Fruit fly (Drosophila melanogaster) whole organism, embryonic: ENCODE data around the gene eIF2gamma.

Experiments
- Atf-2 ChIP-seq: fragments of 200-800 bp; sonication (Bioruptor generic); optimal IDR thresholded peaks from 2 replicates; lab custom pipeline; 2016; ENCODE audit warnings: missing biosample characterization, missing genetic modification characterization
- BEAF-32 ChIP-seq: fragments of 200-800 bp; sonication (Bioruptor generic); optimal IDR thresholded peaks from 3 replicates; lab custom pipeline; 2017; ENCODE audit warnings: missing biosample characterization, missing genetic modification characterization, mild to moderate bottlenecking, moderate library complexity, missing genetic modification reagents
- CG10209 ChIP-seq: fragments of 200-800 bp; sonication (Bioruptor generic); optimal IDR thresholded peaks from 3 replicates; lab custom pipeline; 2017; ENCODE audit warnings: missing biosample characterization, mild to moderate bottlenecking, missing genetic modification characterization, missing genetic modification reagents
- CG10267 ChIP-seq: fragments of 200-800 bp; sonication (Bioruptor generic); optimal IDR thresholded peaks from 2 replicates; lab custom pipeline; 2018; ENCODE audit warnings: missing biosample characterization, mild to moderate bottlenecking, missing genetic modification characterization, moderate library complexity
- CG10654 ChIP-seq: fragments of 200-800 bp; sonication (Bioruptor generic); optimal IDR thresholded peaks from 2 replicates; lab custom pipeline; 2016; ENCODE audit warnings: missing biosample characterization, missing genetic modification characterization
- CG13287 ChIP-seq: fragments of 200-800 bp; sonication (Bioruptor generic); IDR thresholded peaks from 2 replicates; pipeline ENCODE4 v1.3.6; 2022; ENCODE audit warnings: missing biosample characterization, missing genetic modification characterization; ENCODE audit not compliant: partially characterized antibody
- CG14710 ChIP-seq: fragments of 200-800 bp; sonication (Bioruptor generic); optimal IDR thresholded peaks from 3 replicates; lab custom pipeline; 2019; ENCODE audit warnings: missing biosample characterization, mild to moderate bottlenecking, missing genetic modification characterization, moderate library complexity
- CG14965 ChIP-seq: fragments of 200-800 bp; sonication (Bioruptor generic); optimal IDR thresholded peaks from 2 replicates; lab custom pipeline; 2016; ENCODE audit warnings: missing biosample characterization, missing genetic modification characterization, borderline replicate concordance
- CG15073 ChIP-seq: fragments of 200-800 bp; sonication (Bioruptor generic); optimal IDR thresholded peaks from 2 replicates; lab custom pipeline; 2016; ENCODE audit warnings: missing biosample characterization, missing genetic modification characterization
- CG16779 ChIP-seq: fragments of 200-800 bp; sonication (Bioruptor generic); IDR thresholded peaks from 2 replicates; pipeline ENCODE4 v1.3.6; 2022; ENCODE audit warnings: missing biosample characterization, missing genetic modification characterization
- CG2116 ChIP-seq: fragments of 200-800 bp; sonication (Bioruptor generic); optimal IDR thresholded peaks from 3 replicates; lab custom pipeline; 2018; ENCODE audit warnings: missing biosample characterization, mild to moderate bottlenecking, missing genetic modification characterization
- CG2678 ChIP-seq: fragments of 200-800 bp; sonication (Bioruptor generic); optimal IDR thresholded peaks from 3 replicates; lab custom pipeline; 2019; ENCODE audit warnings: missing biosample characterization, mild to moderate bottlenecking, missing genetic modification characterization, moderate library complexity
- CG3065 ChIP-seq: fragments of 200-800 bp; sonication (Bioruptor generic); optimal IDR thresholded peaks from 2 replicates; lab custom pipeline; 2016; ENCODE audit warnings: missing biosample characterization, missing genetic modification characterization
- CG6689 ChIP-seq: fragments of 200-800 bp; sonication (Bioruptor generic); IDR thresholded peaks from 2 replicates; pipeline ENCODE4 v1.3.6; 2022; ENCODE audit warnings: missing biosample characterization, missing genetic modification characterization
- CG7357 ChIP-seq: fragments of 200-800 bp; sonication (Bioruptor generic); IDR thresholded peaks from 3 replicates; pipeline ENCODE4 v1.3.6; 2022; ENCODE audit warnings: missing biosample characterization, missing genetic modification characterization
- CG8944 ChIP-seq: fragments of 200-800 bp; sonication (Bioruptor generic); optimal IDR thresholded peaks from 3 replicates; lab custom pipeline; 2016; ENCODE audit warnings: missing biosample characterization, missing genetic modification characterization
- CG9797 ChIP-seq: fragments of 200-800 bp; sonication (Bioruptor generic); optimal IDR thresholded peaks from 3 replicates; lab custom pipeline; 2018; ENCODE audit warnings: missing biosample characterization, mild to moderate bottlenecking, missing genetic modification characterization
- CG9876 ChIP-seq: fragments of 200-800 bp; sonication (Bioruptor generic); optimal IDR thresholded peaks from 2 replicates; lab custom pipeline; 2016; ENCODE audit warnings: missing biosample characterization, missing genetic modification characterization
- Camta ChIP-seq: fragments of 200-800 bp; sonication (Bioruptor generic); optimal IDR thresholded peaks from 2 replicates; lab custom pipeline; 2016; ENCODE audit warnings: missing biosample characterization, missing genetic modification characterization
- E2f1 ChIP-seq: fragments of 200-800 bp; sonication (Bioruptor generic); IDR thresholded peaks from 2 replicates; pipeline ENCODE4 v1.3.6; 2022; ENCODE audit warnings: missing biosample characterization, missing genetic modification characterization
- E2f2 ChIP-seq: fragments of 200-800 bp; sonication (Bioruptor generic); IDR thresholded peaks from 2 replicates; pipeline ENCODE4 v1.3.6; 2022; ENCODE audit warnings: missing biosample characterization, missing genetic modification characterization
- Eip74EF ChIP-seq, 2 experiments: fragments of 200-800 bp in 1 of 2; fragments of >200 bp in 1 of 2; sonication (Bioruptor generic) in 1 of 2; optimal IDR thresholded peaks; 2 replicates each; lab custom pipeline; 2017 to 2019; ENCODE audit warnings: missing biosample characterization in 2 of 2, missing genetic modification characterization in 2 of 2, mild to moderate bottlenecking in 1 of 2, moderate library complexity in 1 of 2
- Ets97D ChIP-seq: fragments of 200-800 bp; sonication (Bioruptor generic); optimal IDR thresholded peaks from 3 replicates; lab custom pipeline; 2016; ENCODE audit warnings: missing biosample characterization, missing genetic modification characterization
- GATAe ChIP-seq: fragments of 200-800 bp; sonication (Bioruptor generic); conservative IDR thresholded peaks from 2 replicates; pipeline ENCODE4 v1.3.6; 2022; ENCODE audit warnings: missing biosample characterization, missing genetic modification characterization
- HHEX ChIP-seq: fragments of 200-800 bp; sonication (Bioruptor generic); optimal IDR thresholded peaks from 3 replicates; lab custom pipeline; 2017; ENCODE audit warnings: missing biosample characterization, mild to moderate bottlenecking, missing genetic modification characterization, missing genetic modification reagents
- HLH54F ChIP-seq: fragments of 200-800 bp; sonication (Bioruptor generic); optimal IDR thresholded peaks from 3 replicates; lab custom pipeline; 2016; ENCODE audit warnings: missing biosample characterization, missing genetic modification characterization
- Hmr ChIP-seq: fragments of 200-800 bp; sonication (Bioruptor generic); optimal IDR thresholded peaks from 3 replicates; lab custom pipeline; 2017; ENCODE audit warnings: mild to moderate bottlenecking, missing biosample characterization, missing genetic modification reagents, missing genetic modification characterization
- Kr ChIP-seq: fragments of 200-800 bp; sonication (Bioruptor generic); optimal IDR thresholded peaks from 2 replicates; lab custom pipeline; 2017; ENCODE audit warnings: missing biosample characterization, mild to moderate bottlenecking, missing genetic modification characterization
- MBD-R2 ChIP-seq: fragments of 200-800 bp; sonication (Bioruptor generic); IDR thresholded peaks from 2 replicates; pipeline ENCODE4 v1.3.6; 2022; ENCODE audit warnings: missing biosample characterization, missing genetic modification characterization
- Mes4 ChIP-seq: fragments of 200-800 bp; sonication (Bioruptor generic); optimal IDR thresholded peaks from 2 replicates; lab custom pipeline; 2016; ENCODE audit warnings: missing biosample characterization, missing genetic modification characterization
- Mrtf ChIP-seq: fragments of 200-800 bp; sonication (Bioruptor generic); IDR thresholded peaks from 3 replicates; pipeline ENCODE4 v1.3.6; 2022; ENCODE audit warnings: missing biosample characterization, missing genetic modification characterization
- NC2β ChIP-seq: fragments of 200-800 bp; sonication (Bioruptor generic); optimal IDR thresholded peaks from 2 replicates; lab custom pipeline; 2016; ENCODE audit warnings: missing biosample characterization, missing genetic modification characterization
- NFAT ChIP-seq: fragments of 200-800 bp; sonication (Bioruptor generic); IDR thresholded peaks from 2 replicates; pipeline ENCODE4 v1.3.6; 2022; ENCODE audit warnings: missing biosample characterization, missing genetic modification characterization
- Scr ChIP-seq: fragments of 200-800 bp; sonication (Bioruptor generic); IDR thresholded peaks from 2 replicates; pipeline ENCODE4 v1.3.6; 2022; ENCODE audit warnings: missing biosample characterization, missing genetic modification characterization; ENCODE audit not compliant: partially characterized antibody
- Sin3A ChIP-seq: fragments of >200 bp; optimal IDR thresholded peaks from 2 replicates; lab custom pipeline; 2018
- Sox102F ChIP-seq: fragments of 200-800 bp; sonication (Bioruptor generic); optimal IDR thresholded peaks from 2 replicates; lab custom pipeline; 2018; ENCODE audit warnings: missing biosample characterization, mild to moderate bottlenecking, missing genetic modification characterization, moderate library complexity
- Stat92E ChIP-seq, 3 experiments: fragments of >200 bp in 2 of 3; fragments of 200-800 bp in 1 of 3; sonication (Bioruptor generic) in 1 of 3; optimal IDR thresholded peaks; 2 replicates each; lab custom pipeline; 2017 to 2019; ENCODE audit warnings: missing biosample characterization in 3 of 3, missing genetic modification characterization in 3 of 3, mild to moderate bottlenecking in 1 of 3, moderate library complexity in 1 of 3
- ash1 ChIP-seq: fragments of 200-800 bp; sonication (Bioruptor generic); optimal IDR thresholded peaks from 2 replicates; lab custom pipeline; 2018; ENCODE audit warnings: missing biosample characterization, mild to moderate bottlenecking, missing genetic modification characterization
- bbx ChIP-seq: fragments of 200-800 bp; sonication (Bioruptor generic); IDR thresholded peaks from 2 replicates; pipeline ENCODE4 v1.3.6; 2022; ENCODE audit warnings: missing biosample characterization, missing genetic modification characterization; ENCODE audit not compliant: partially characterized antibody
- cad ChIP-seq: fragments of >200 bp; optimal IDR thresholded peaks from 2 replicates; lab custom pipeline; 2017; ENCODE audit warnings: missing biosample characterization, missing genetic modification characterization
- crp ChIP-seq, 2 experiments: fragments of 200-800 bp; sonication (Bioruptor generic); optimal IDR thresholded peaks; 2 replicates in 1 of 2; 3 replicates in 1 of 2; lab custom pipeline; 2017; ENCODE audit warnings: missing biosample characterization in 2 of 2, missing genetic modification characterization in 2 of 2, mild to moderate bottlenecking in 1 of 2, moderate library complexity in 1 of 2
- dm ChIP-seq: fragments of 200-800 bp; sonication (Bioruptor generic); optimal IDR thresholded peaks from 3 replicates; lab custom pipeline; 2016; ENCODE audit warnings: missing biosample characterization, missing genetic modification characterization
- inv ChIP-seq: fragments of 200-800 bp; sonication (Bioruptor generic); IDR thresholded peaks from 2 replicates; pipeline ENCODE4 v1.3.6; 2022; ENCODE audit warnings: missing biosample characterization, missing genetic modification characterization; ENCODE audit not compliant: partially characterized antibody
- lab ChIP-seq: fragments of 200-800 bp; sonication (Bioruptor generic); optimal IDR thresholded peaks from 3 replicates; lab custom pipeline; 2017; ENCODE audit warnings: missing biosample characterization, missing genetic modification characterization, mild to moderate bottlenecking, moderate library complexity, missing genetic modification reagents
- sens ChIP-seq: fragments of 200-800 bp; sonication (Bioruptor generic); peaks from one replicate; lab custom pipeline; 2016; ENCODE audit warnings: missing biosample characterization, missing genetic modification characterization
- seq ChIP-seq: fragments of 200-800 bp; sonication (Bioruptor generic); IDR thresholded peaks from 2 replicates; pipeline ENCODE4 v1.3.6; 2022; ENCODE audit warnings: missing biosample characterization, missing genetic modification characterization
- sisA ChIP-seq: fragments of 200-800 bp; sonication (Bioruptor generic); IDR thresholded peaks from 2 replicates; pipeline ENCODE4 v1.3.6; 2022; ENCODE audit warnings: missing biosample characterization, missing genetic modification characterization
- stwl ChIP-seq: fragments of 200-800 bp; sonication (Bioruptor generic); optimal IDR thresholded peaks from 3 replicates; lab custom pipeline; 2018; ENCODE audit warnings: missing biosample characterization, mild to moderate bottlenecking, missing genetic modification characterization, moderate library complexity
- trem ChIP-seq: fragments of 200-800 bp; optimal IDR thresholded peaks from 3 replicates; lab custom pipeline; 2019; ENCODE audit warnings: missing biosample characterization, mild to moderate bottlenecking, missing genetic modification characterization, moderate library complexity
- wek ChIP-seq: fragments of 200-800 bp; sonication (Bioruptor generic); optimal IDR thresholded peaks from 3 replicates; lab custom pipeline; 2018; ENCODE audit warnings: missing biosample characterization, mild to moderate bottlenecking, missing genetic modification characterization, moderate library complexity
- z ChIP-seq: fragments of 200-800 bp; sonication (Bioruptor generic); IDR thresholded peaks from 3 replicates; pipeline ENCODE4 v1.3.6; 2022; ENCODE audit warnings: missing biosample characterization, missing genetic modification characterization

eIF2gamma gene

dm6 chr3R:15222973-15223372 is 40.3 kb downstream of the eIF2gamma start, which contains the start of gene Polr2G (continued):
- peak; percentile 48 for TF ChIP-seq CG9797 (GFP tag; lab: Kevin White, UChicago)
- peak; percentile 67 for TF ChIP-seq E2f2 (GFP tag; lab: Robert Waterston, UW)
- TF ChIP-seq NC2β (GFP tag; lab: Kevin White, UChicago): no peak
- peak; percentile 70 for TF ChIP-seq MBD-R2 (GFP tag; lab: Robert Waterston, UW)
- TF ChIP-seq CG8944 (GFP tag; lab: Kevin White, UChicago): no peak
- peak; percentile 30 for TF ChIP-seq stwl (tag; lab: Kevin White, UChicago)
- TF ChIP-seq Camta: no peak
- TF ChIP-seq Eip74EF (GFP tag; optimal IDR thresholded peaks at IDR 0.05; lab: Kevin White, UChicago): no peak
- TF ChIP-seq trem (tag; lab: Kevin White, UChicago): no peak
- TF ChIP-seq Mrtf (GFP tag; lab: Robert Waterston, UW): no peak
- peak; percentile 15; the same call in 1 of the 2 replicates for TF ChIP-seq Scr (GFP tag; lab: Robert Waterston, UW)
- TF ChIP-seq ash1: no peak
- TF ChIP-seq CG3065 (GFP tag; lab: Kevin White, UChicago): no peak
- no peak for TF ChIP-seq HLH54F
- peak; percentile 14 for TF ChIP-seq BEAF-32
- TF ChIP-seq Mes4: no peak
- TF ChIP-seq GATAe (GFP tag; lab: Robert Waterston, UW): no peak
- no peak for TF ChIP-seq NFAT (GFP tag; lab: Robert Waterston, UW)
- no peak for TF ChIP-seq lab (GFP tag; lab: Kevin White, UChicago)
- no peak for TF ChIP-seq CG2678 (tag; lab: Kevin White, UChicago)
- TF ChIP-seq z: no peak
- no peak for TF ChIP-seq cad (GFP tag; lab: Kevin White, UChicago)
- no peak for TF ChIP-seq bbx
- peak; percentile 10 for TF ChIP-seq CG14710 (tag; lab: Kevin White, UChicago)
- TF ChIP-seq Sin3A (lab: Kevin White, UChicago): no peak
- TF ChIP-seq sisA (GFP tag; lab: Robert Waterston, UW): no peak
- TF ChIP-seq CG7357: no peak
- no peak for TF ChIP-seq CG15073 (GFP tag; lab: Kevin White, UChicago)
- no peak for TF ChIP-seq CG9876 (GFP tag; lab: Kevin White, UChicago)
- TF ChIP-seq seq (GFP tag; lab: Robert Waterston, UW): no peak
- no peak for TF ChIP-seq Stat92E (GFP tag; optimal IDR thresholded peaks at IDR 0.05; lab: Kevin White, UChicago)
- TF ChIP-seq wek: no peak
- TF ChIP-seq crp (GFP tag; optimal IDR thresholded peaks at IDR 0.05; lab: Kevin White, UChicago): no peak
- peak; percentile 4 for TF ChIP-seq Ets97D (GFP tag; lab: Kevin White, UChicago)
- peak; percentile 10 for TF ChIP-seq CG10267 (tag; lab: Kevin White, UChicago)
- TF ChIP-seq CG13287: no peak; the same call in 1 of the 2 replicates
- no peak for TF ChIP-seq Hmr (GFP tag; lab: Kevin White, UChicago)
- TF ChIP-seq Sox102F (GFP tag; lab: Kevin White, UChicago): no peak
- TF ChIP-seq CG14965: no peak
- no peak for TF ChIP-seq CG10209 (GFP tag; lab: Kevin White, UChicago)
- no peak for TF ChIP-seq CG10654
- no peak for TF ChIP-seq HHEX
- peak; percentile 24; the same call in 1 of the 2 replicates for TF ChIP-seq E2f1 (GFP tag; lab: Robert Waterston, UW)
- no peak for TF ChIP-seq dm (GFP tag; lab: Kevin White, UChicago)
- no peak for TF ChIP-seq Kr (GFP tag; lab: Kevin White, UChicago)
- TF ChIP-seq Atf-2 (GFP tag; lab: Kevin White, UChicago): no peak
- no peak for TF ChIP-seq CG16779 (GFP tag; lab: Robert Waterston, UW)
- no peak for TF ChIP-seq CG6689 (GFP tag; lab: Robert Waterston, UW)
- no peak for TF ChIP-seq inv (GFP tag; lab: Robert Waterston, UW)
- peak; percentile 42 for TF ChIP-seq sens (GFP tag; lab: Kevin White, UChicago)
- peak; percentile 19 for TF ChIP-seq CG2116 (GFP tag; lab: Kevin White, UChicago)
